Worm (Caenorhabditis elegans) whole organism, L4 larva: ENCODE results near the gene rnh-1.1.
A peak's percentile ranks its signal among the peaks of the same experiment; 100 is the strongest.

Source experiments
- F37D6.2 ChIP-seq: sonication (generic microtip); optimal IDR thresholded peaks from 2 replicates; lab custom pipeline; 2016; ENCODE audit warnings: mild to moderate bottlenecking, missing genetic modification characterization, missing compliant biosample characterization
- Y48G9A.11 ChIP-seq: fragments of 200-800 bp; sonication (Bioruptor generic); IDR thresholded peaks from 2 replicates; pipeline ENCODE4 v1.3.6; 2022; ENCODE audit warnings: missing genetic modification reagents, missing genetic modification characterization, missing compliant biosample characterization
- Y5F2A.4 ChIP-seq: fragments of 200-800 bp; sonication (Bioruptor generic); optimal IDR thresholded peaks from 2 replicates; lab custom pipeline; 2018; ENCODE audit warnings: mild to moderate bottlenecking, missing genetic modification characterization, missing compliant biosample characterization
- Y75B8A.6 ChIP-seq: fragments of 200-800 bp; sonication (Bioruptor generic); IDR thresholded peaks from 2 replicates; pipeline ENCODE4 v1.3.6; 2022; ENCODE audit warnings: missing genetic modification reagents, missing genetic modification characterization, missing compliant biosample characterization
- aha-1 ChIP-seq: fragments of 150-350 bp; peaks from one replicate; lab custom pipeline; 2014; ENCODE audit warnings: missing biosample characterization, missing genetic modification characterization
- aly-2 ChIP-seq: sonication (generic microtip); optimal IDR thresholded peaks from 2 replicates; lab custom pipeline; 2018; ENCODE audit warnings: missing biosample characterization, missing genetic modification characterization
- ama-1 ChIP-seq: fragments of 150-350 bp; optimal IDR thresholded peaks from 2 replicates; lab custom pipeline; 2014; ENCODE audit warnings: inconsistent platforms, mixed read lengths
- arid-1 ChIP-seq: fragments of 200-800 bp; sonication (Bioruptor generic); conservative IDR thresholded peaks from 2 replicates; pipeline ENCODE4 v1.3.6; 2022; ENCODE audit warnings: missing genetic modification reagents, missing genetic modification characterization, missing compliant biosample characterization
- attf-4 ChIP-seq: sonication (generic microtip); optimal IDR thresholded peaks from 3 replicates; lab custom pipeline; 2017; ENCODE audit warnings: missing biosample characterization, missing genetic modification characterization
- ceh-62 ChIP-seq: sonication (generic microtip); optimal IDR thresholded peaks from 2 replicates; lab custom pipeline; 2017; ENCODE audit warnings: missing biosample characterization, missing genetic modification characterization
- ceh-82 ChIP-seq: sonication (generic microtip); optimal IDR thresholded peaks from 2 replicates; lab custom pipeline; 2017; ENCODE audit warnings: missing biosample characterization, missing genetic modification characterization
- ctbp-1 ChIP-seq: fragments of 200-800 bp; sonication (Bioruptor generic); IDR thresholded peaks from 2 replicates; pipeline ENCODE4 v1.3.6; 2022; ENCODE audit warnings: missing genetic modification reagents, missing genetic modification characterization, missing compliant biosample characterization
- daf-12 ChIP-seq: fragments of 150-350 bp; optimal IDR thresholded peaks from 2 replicates; lab custom pipeline; 2014; ENCODE audit warnings: missing biosample characterization, missing genetic modification reagents, missing genetic modification characterization
- dmd-6 ChIP-seq: fragments of 200-800 bp; sonication (Bioruptor generic); IDR thresholded peaks from 2 replicates; pipeline ENCODE4 v1.3.6; 2022; ENCODE audit warnings: missing genetic modification reagents, missing genetic modification characterization, missing compliant biosample characterization
- duxl-1 ChIP-seq: sonication (generic microtip); optimal IDR thresholded peaks from 2 replicates; lab custom pipeline; 2016; ENCODE audit warnings: mild to moderate bottlenecking, missing genetic modification characterization, moderate library complexity, missing compliant biosample characterization; ENCODE audit not compliant: poor library complexity
- fkh-10 ChIP-seq: fragments of 150-350 bp; optimal IDR thresholded peaks from 2 replicates; lab custom pipeline; 2014; ENCODE audit warnings: missing biosample characterization, missing genetic modification reagents, missing genetic modification characterization
- hlh-11 ChIP-seq: fragments of 200-800 bp; sonication (Bioruptor generic); optimal IDR thresholded peaks from 2 replicates; lab custom pipeline; 2018; ENCODE audit warnings: mild to moderate bottlenecking, missing genetic modification characterization, missing compliant biosample characterization
- hlh-30 ChIP-seq: sonication (generic microtip); optimal IDR thresholded peaks from 2 replicates; lab custom pipeline; 2017; ENCODE audit warnings: antibody characterized with exemption, mild to moderate bottlenecking, missing genetic modification characterization, missing compliant biosample characterization; ENCODE audit not compliant: insufficient read depth
- lin-38 ChIP-seq: fragments of 200-800 bp; sonication (Bioruptor generic); IDR thresholded peaks from 2 replicates; pipeline ENCODE4 v1.3.6; 2022; ENCODE audit warnings: missing genetic modification reagents, missing genetic modification characterization, missing compliant biosample characterization
- lin-39 ChIP-seq: fragments of 150-350 bp; optimal IDR thresholded peaks from 2 replicates; lab custom pipeline; 2014; ENCODE audit warnings: missing biosample characterization, missing genetic modification reagents, missing genetic modification characterization
- mdt-29 ChIP-seq: fragments of 200-800 bp; sonication (Bioruptor generic); IDR thresholded peaks from 2 replicates; pipeline ENCODE4 v1.3.6; 2022; ENCODE audit warnings: missing genetic modification reagents, missing genetic modification characterization, missing compliant biosample characterization
- mep-1 ChIP-seq: fragments of 150-350 bp; sonication (generic microtip); optimal IDR thresholded peaks from 3 replicates; lab custom pipeline; 2014; ENCODE audit warnings: missing biosample characterization, missing genetic modification characterization
- mxl-2 ChIP-seq: fragments of 200-800 bp; sonication (Bioruptor generic); conservative IDR thresholded peaks from 2 replicates; pipeline ENCODE4 v1.3.6; 2022; ENCODE audit warnings: missing genetic modification reagents, missing genetic modification characterization, missing compliant biosample characterization
- mxl-3 ChIP-seq: fragments of 200-800 bp; sonication (Bioruptor generic); optimal IDR thresholded peaks from 2 replicates; lab custom pipeline; 2018; ENCODE audit warnings: mild to moderate bottlenecking, missing genetic modification characterization, missing compliant biosample characterization
- nhr-10 ChIP-seq: fragments of 150-350 bp; optimal IDR thresholded peaks from 2 replicates; lab custom pipeline; 2014; ENCODE audit warnings: missing biosample characterization, missing genetic modification characterization
- nhr-102 ChIP-seq: sonication (generic microtip); optimal IDR thresholded peaks from 2 replicates; lab custom pipeline; 2016; ENCODE audit warnings: mild to moderate bottlenecking, missing genetic modification characterization, moderate library complexity, missing compliant biosample characterization
- nhr-25 ChIP-seq: sonication (generic microtip); optimal IDR thresholded peaks from 2 replicates; lab custom pipeline; 2017; ENCODE audit warnings: missing genetic modification characterization, mild to moderate bottlenecking, missing compliant biosample characterization, antibody characterized with exemption, moderate library complexity, borderline replicate concordance; ENCODE audit not compliant: insufficient read depth
- nhr-28 ChIP-seq: fragments of 150-350 bp; optimal IDR thresholded peaks from 2 replicates; lab custom pipeline; 2014; ENCODE audit warnings: missing biosample characterization, missing genetic modification characterization
- nhr-6 ChIP-seq: fragments of 150-350 bp; optimal IDR thresholded peaks from 2 replicates; lab custom pipeline; 2014; ENCODE audit warnings: missing biosample characterization, missing genetic modification characterization
- saeg-2 ChIP-seq: fragments of 200-800 bp; sonication (Bioruptor generic); IDR thresholded peaks from 2 replicates; pipeline ENCODE4 v1.3.6; 2022; ENCODE audit warnings: missing genetic modification reagents, missing genetic modification characterization, missing compliant biosample characterization
- set-16 ChIP-seq: fragments of 200-800 bp; sonication (Bioruptor generic); IDR thresholded peaks from 2 replicates; pipeline ENCODE4 v1.3.6; 2022; ENCODE audit warnings: missing genetic modification reagents, missing genetic modification characterization, missing compliant biosample characterization
- skn-1 ChIP-seq: fragments of 150-350 bp; optimal IDR thresholded peaks from 2 replicates; lab custom pipeline; 2014; ENCODE audit warnings: missing biosample characterization, missing genetic modification characterization
- tag-97 ChIP-seq: fragments of 200-800 bp; sonication (Bioruptor generic); IDR thresholded peaks from 2 replicates; pipeline ENCODE4 v1.3.6; 2022; ENCODE audit warnings: missing genetic modification characterization, missing compliant biosample characterization
- tra-1 ChIP-seq: fragments of 200-800 bp; sonication (Bioruptor generic); IDR thresholded peaks from 2 replicates; pipeline ENCODE4 v1.3.6; 2022; ENCODE audit warnings: missing genetic modification reagents, missing genetic modification characterization, missing compliant biosample characterization
- unc-62 ChIP-seq, 3 experiments: fragments of 150-350 bp in 1 of 3; sonication (generic microtip); optimal IDR thresholded peaks in 2 of 3; peaks in 1 of 3; 1 replicate in 1 of 3; 2 replicates in 2 of 3; lab custom pipeline; 2014 to 2017; ENCODE audit warnings: missing biosample characterization in 3 of 3, missing genetic modification characterization in 3 of 3, missing genetic modification reagents in 3 of 3, missing genotype in 1 of 3
- zfp-2 ChIP-seq: sonication (generic microtip); optimal IDR thresholded peaks from 2 replicates; lab custom pipeline; 2016; ENCODE audit warnings: mild to moderate bottlenecking, missing genetic modification characterization, missing compliant biosample characterization
- zfp-3 ChIP-seq: fragments of 200-800 bp; sonication (Bioruptor generic); conservative IDR thresholded peaks from 2 replicates; pipeline ENCODE4 v1.3.6; 2022; ENCODE audit warnings: missing genetic modification reagents, missing genetic modification characterization, missing compliant biosample characterization

Gene rnh-1.1

ce11 chrII:7545364-7545763 is 19.8 kb downstream of the rnh-1.1 start (continued):
- TF ChIP-seq tra-1 (GFP tag; lab: Robert Waterston, UW) = no peak
- TF ChIP-seq ceh-62 (tag; lab: Kevin White, UChicago) = no peak
- TF ChIP-seq mep-1 (tag; lab: Kevin White, UChicago) = no peak
- TF ChIP-seq Y5F2A.4 (GFP tag; lab: Kevin White, UChicago) = no peak
- peak; percentile 42 for TF ChIP-seq nhr-28 (tag; lab: Kevin White, UChicago)
- no peak for TF ChIP-seq nhr-25 (tag; lab: Kevin White, UChicago)
- no peak for TF ChIP-seq nhr-10 (tag; lab: Kevin White, UChicago)
- peak; percentile 58 for TF ChIP-seq hlh-11
- TF ChIP-seq ceh-82 (tag; lab: Kevin White, UChicago) = no peak
- no peak for TF ChIP-seq tag-97 (GFP tag; lab: Robert Waterston, UW)
- TF ChIP-seq arid-1 (GFP tag; lab: Robert Waterston, UW) = no peak
- no peak for TF ChIP-seq ctbp-1 (GFP tag; lab: Robert Waterston, UW)
- no peak for TF ChIP-seq saeg-2
- no peak for TF ChIP-seq daf-12 (tag; lab: Kevin White, UChicago)
- TF ChIP-seq lin-39 (tag; lab: Kevin White, UChicago) = no peak
- TF ChIP-seq mdt-29 (GFP tag; lab: Robert Waterston, UW) = no peak
- TF ChIP-seq Y75B8A.6 (GFP tag; lab: Robert Waterston, UW) = no peak
- no peak for TF ChIP-seq nhr-102 (tag; lab: Kevin White, UChicago)
- TF ChIP-seq mxl-2 (GFP tag; lab: Robert Waterston, UW) = no peak
- TF ChIP-seq attf-4 (tag; lab: Kevin White, UChicago) = no peak
- TF ChIP-seq zfp-3 (GFP tag; lab: Robert Waterston, UW) = no peak
- TF ChIP-seq duxl-1 = no peak
- TF ChIP-seq lin-38 (GFP tag; lab: Robert Waterston, UW) = no peak
- no peak for TF ChIP-seq aly-2 (tag; lab: Kevin White, UChicago)
- TF ChIP-seq hlh-30 (tag; lab: Kevin White, UChicago) = no peak
- TF ChIP-seq set-16 (GFP tag; lab: Robert Waterston, UW) = no peak
- peak; percentile 38 for TF ChIP-seq mxl-3 (GFP tag; lab: Kevin White, UChicago)
- no peak for TF ChIP-seq dmd-6 (GFP tag; lab: Robert Waterston, UW)
- TF ChIP-seq fkh-10 (GFP tag; lab: Kevin White, UChicago) = no peak
- TF ChIP-seq ama-1 (lab: Kevin White, UChicago) = peak; percentile 69
- peak; percentile 94 for TF ChIP-seq aha-1 (tag; lab: Kevin White, UChicago)
- TF ChIP-seq Y48G9A.11 (GFP tag; lab: Robert Waterston, UW) = no peak

DNA sequence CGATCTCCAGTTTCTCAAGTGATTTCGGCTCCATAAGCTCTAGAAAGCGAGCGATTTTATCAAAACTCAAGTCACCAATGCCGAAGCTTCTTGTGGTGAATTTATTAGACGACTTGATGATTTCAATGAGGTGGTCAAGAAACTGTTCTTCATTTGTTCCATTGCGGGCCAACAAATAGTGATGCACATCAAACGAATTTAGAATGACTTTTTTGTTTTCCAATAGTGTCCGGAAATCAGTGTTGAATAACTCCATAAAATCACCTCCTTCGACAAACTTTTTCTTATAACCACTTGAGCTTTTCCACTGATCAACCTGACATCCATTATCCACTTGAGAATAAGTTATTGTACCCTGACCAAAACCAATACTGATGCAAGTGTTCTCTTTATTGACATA is 21.7 kb downstream of the rnh-1.1 start:
- TF ChIP-seq unc-62 (GFP tag; optimal IDR thresholded peaks at IDR 0.05 in 1 of 2; lab: Kevin White, UChicago) (peak in 1 of 2 experiments; percentile 96), unc-62 (tag; optimal IDR thresholded peaks at IDR 0.05; lab: Kevin White, UChicago) (no peak), nhr-6 (tag; lab: Kevin White, UChicago) (no peak)

DNA sequence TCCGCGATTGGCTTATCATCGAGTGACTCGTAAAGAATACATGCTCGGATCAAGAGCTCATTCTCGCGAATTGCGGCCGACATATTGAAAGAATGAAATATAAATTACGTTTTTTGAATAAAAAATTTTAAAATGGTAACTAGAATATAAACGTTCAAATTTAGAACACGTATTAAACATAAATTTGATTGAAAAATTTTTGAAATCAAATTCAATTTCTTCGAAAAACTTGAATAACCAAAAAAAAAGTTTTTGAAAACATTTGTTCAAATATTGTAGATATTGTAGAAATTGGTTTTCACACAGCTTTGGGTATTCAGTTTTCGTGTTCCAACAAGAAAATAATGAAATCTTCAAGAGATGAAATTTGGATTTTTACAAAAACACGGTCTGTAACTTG is 22.5 kb downstream of the rnh-1.1 start, which contains the start of gene fbxa-224:
Gene fbxa-224, minus strand, starts transcription at position 101 of the 400 bp plus-strand sequence.
- TF ChIP-seq F37D6.2 (no peak), zfp-2 (tag; lab: Kevin White, UChicago) (no peak), skn-1 (no peak)
